Fruit fly (Drosophila melanogaster): ENCODE data around the gene CG14662.

DNA sequence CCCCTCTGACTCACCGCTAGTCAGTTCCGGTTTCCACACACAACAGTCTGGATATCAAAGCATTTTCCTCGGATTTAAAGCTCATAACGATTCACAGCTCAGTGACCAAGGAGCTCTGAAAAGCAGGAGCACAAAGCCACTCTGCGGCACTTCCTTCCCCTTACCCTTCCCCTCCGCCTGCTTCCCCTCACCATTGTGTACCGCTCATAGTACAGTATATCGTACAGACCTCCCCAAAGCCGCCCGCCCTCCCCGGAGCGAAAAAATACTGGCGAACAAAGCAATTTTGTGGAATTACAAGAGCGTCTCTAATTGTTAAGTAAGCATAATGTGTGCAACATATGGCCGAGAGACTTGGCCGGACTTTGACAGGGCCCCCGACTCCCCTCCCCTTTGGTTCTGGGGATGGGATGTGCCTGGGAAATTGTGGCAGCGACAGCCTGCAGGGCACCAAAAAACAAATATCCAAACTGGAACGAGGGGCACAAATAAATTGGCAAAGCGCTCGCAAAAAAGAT, 2.9 kb downstream of the CG14662 start:
- TF ChIP-seq CG8478 (optimal IDR thresholded peaks at IDR 0.05) (no peak), CTCF (optimal IDR thresholded peaks at IDR 0.05) (no peak)

Data from S2 (cell line).